Fruit fly (Drosophila melanogaster) whole organism, prepupa: Measurements from ENCODE around the gene CG7945.

ENCODE experiments used
- CG11902 ChIP-seq: fragments of 200-800 bp; sonication (Bioruptor generic); optimal IDR thresholded peaks from 3 replicates; lab custom pipeline; 2016; ENCODE audit warnings: missing biosample characterization, missing genetic modification characterization
- CG4318 ChIP-seq: fragments of 200-800 bp; sonication (Bioruptor generic); optimal IDR thresholded peaks from 3 replicates; lab custom pipeline; 2017; ENCODE audit warnings: missing biosample characterization, mild to moderate bottlenecking, missing genetic modification characterization
- CG6854 ChIP-seq: fragments of 200-800 bp; sonication (Bioruptor generic); optimal IDR thresholded peaks from 2 replicates; lab custom pipeline; 2017; ENCODE audit warnings: missing biosample characterization, mild to moderate bottlenecking, missing genetic modification characterization
- CG7368 ChIP-seq: fragments of 200-800 bp; sonication (Bioruptor generic); optimal IDR thresholded peaks from 3 replicates; lab custom pipeline; 2016; ENCODE audit warnings: missing biosample characterization, missing genetic modification characterization
- Hr39 ChIP-seq: fragments of 200-800 bp; sonication (Bioruptor generic); optimal IDR thresholded peaks from 2 replicates; lab custom pipeline; 2016; ENCODE audit warnings: missing biosample characterization, missing genetic modification characterization
- OdsH ChIP-seq: fragments of 200-800 bp; sonication (Bioruptor generic); optimal IDR thresholded peaks from 3 replicates; lab custom pipeline; 2016; ENCODE audit warnings: missing biosample characterization, missing genetic modification characterization
- Sox102F ChIP-seq: fragments of 200-800 bp; sonication (Bioruptor generic); optimal IDR thresholded peaks from 2 replicates; lab custom pipeline; 2016; ENCODE audit warnings: missing biosample characterization, mild to moderate bottlenecking, missing genetic modification characterization
- fd85E ChIP-seq: fragments of 200-800 bp; sonication (Bioruptor generic); optimal IDR thresholded peaks from 3 replicates; lab custom pipeline; 2016; ENCODE audit warnings: missing biosample characterization, missing genetic modification characterization
- vri ChIP-seq: fragments of 200-800 bp; sonication (Bioruptor generic); optimal IDR thresholded peaks from 3 replicates; lab custom pipeline; 2016; ENCODE audit warnings: missing biosample characterization, mild to moderate bottlenecking, missing genetic modification characterization

- TF ChIP-seq CG7368 (no peak), Sox102F (GFP tag; lab: Kevin White, UChicago) (no peak), Hr39 (no peak), OdsH (GFP tag; lab: Kevin White, UChicago) (no peak), CG6854 (GFP tag; lab: Kevin White, UChicago) (no peak), vri (no peak), CG11902 (no peak), fd85E (GFP tag; lab: Kevin White, UChicago) (no peak), CG4318 (GFP tag; lab: Kevin White, UChicago) (no peak)
Measured at dm6 chr3L:15568748-15569147, 44.8 kb upstream of the CG7945 start.
